Worm (Caenorhabditis elegans): ENCODE data around the gene fil-2.

- TF ChIP-seq xnd-1 (tag; optimal IDR thresholded peaks at IDR 0.05) (no peak), atf-7 (tag; optimal IDR thresholded peaks at IDR 0.05) (peak; percentile 46), cebp-1 (GFP tag; IDR thresholded peaks at IDR 0.05) (no peak), cebp-1 (tag; optimal IDR thresholded peaks at IDR 0.05) (peak; percentile 47), unc-62 (GFP tag; optimal IDR thresholded peaks at IDR 0.05) (no peak), ztf-6 (GFP tag; IDR thresholded peaks at IDR 0.05) (no peak)
These were observed 35.6 kb upstream of the fil-2 start for ce11 chrV:6243260-6243659.
